Fruit fly (Drosophila melanogaster) Kc167 (cell line): Measurements from ENCODE around the gene tHMG1.

Experiments used
- Myc ChIP-seq: fragments of >200 bp; optimal IDR thresholded peaks from 2 replicates; lab custom pipeline; 2017; ENCODE audit warnings: missing external identifiers
- Sin3A ChIP-seq: fragments of >200 bp; optimal IDR thresholded peaks from 2 replicates; lab custom pipeline; 2018; ENCODE audit warnings: missing external identifiers
- h ChIP-seq: fragments of >200 bp; optimal IDR thresholded peaks from 3 replicates; lab custom pipeline; 2018; ENCODE audit warnings: missing external identifiers
- insv ChIP-seq: fragments of >200 bp; optimal IDR thresholded peaks from 3 replicates; lab custom pipeline; 2018; ENCODE audit warnings: missing external identifiers
- psq ChIP-seq: fragments of >200 bp; optimal IDR thresholded peaks from 2 replicates; lab custom pipeline; 2017; ENCODE audit warnings: missing external identifiers
- ttk ChIP-seq: sonication (Bioruptor generic); optimal IDR thresholded peaks from 2 replicates; lab custom pipeline; 2017; ENCODE audit warnings: missing external identifiers

tHMG1 gene

DNA sequence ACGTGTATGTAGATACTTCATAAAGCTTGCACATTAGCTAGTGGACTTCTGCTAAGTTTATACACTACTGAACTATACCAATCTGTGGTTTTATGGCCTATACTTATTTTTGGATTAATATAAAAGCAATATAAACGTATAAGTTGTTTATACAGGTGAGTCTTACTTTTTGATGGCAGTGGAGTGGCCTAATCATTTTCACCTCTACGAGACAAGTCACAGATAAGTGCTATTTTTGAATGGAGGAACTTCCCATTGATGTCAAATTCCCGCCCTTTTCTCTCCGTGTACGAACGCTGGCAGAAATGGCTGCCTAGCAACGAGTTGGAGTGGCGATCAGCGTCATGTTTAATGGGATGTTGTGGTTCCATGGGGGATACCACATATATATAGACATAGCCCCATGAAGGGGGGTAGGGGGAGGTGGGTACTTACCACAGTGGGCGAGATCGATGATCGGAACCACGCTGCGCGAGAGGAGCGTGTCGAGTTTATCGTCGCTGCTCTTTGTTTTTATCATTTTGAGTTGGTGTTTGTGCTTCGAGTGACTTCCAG, 34.8 kb downstream of the tHMG1 start:
- TF ChIP-seq Sin3A (lab: Kevin White, UChicago) (no peak), insv (lab: Kevin White, UChicago) (no peak), ttk (no peak), h (lab: Kevin White, UChicago) (no peak), psq (lab: Kevin White, UChicago) (no peak), Myc (lab: Kevin White, UChicago) (no peak)

DNA sequence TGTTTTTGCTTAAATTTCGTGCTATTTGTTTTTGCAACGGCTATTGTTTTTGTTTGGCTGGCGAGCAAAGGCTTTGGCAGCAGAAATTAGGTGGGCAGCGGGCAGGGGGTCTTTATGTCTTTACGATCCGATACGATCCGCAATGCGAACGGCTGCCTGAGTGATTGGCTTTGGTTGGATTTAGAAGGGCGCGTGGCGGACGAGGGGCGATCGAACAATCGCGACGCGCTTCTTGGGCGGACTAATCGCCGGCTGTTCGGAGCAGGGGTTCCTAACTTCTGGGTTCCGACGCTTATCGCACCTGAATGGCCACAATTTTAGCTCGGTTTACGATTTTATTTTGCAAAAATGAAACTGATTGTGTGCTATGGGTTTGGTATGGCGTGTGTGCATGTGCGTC, 35.6 kb downstream of the tHMG1 start:
- no peak for TF ChIP-seq insv (lab: Kevin White, UChicago)
- no peak for TF ChIP-seq psq (lab: Kevin White, UChicago)
- no peak for TF ChIP-seq Sin3A (lab: Kevin White, UChicago)
- TF ChIP-seq h (lab: Kevin White, UChicago): no peak
- TF ChIP-seq ttk: no peak
- TF ChIP-seq Myc (lab: Kevin White, UChicago): no peak

DNA sequence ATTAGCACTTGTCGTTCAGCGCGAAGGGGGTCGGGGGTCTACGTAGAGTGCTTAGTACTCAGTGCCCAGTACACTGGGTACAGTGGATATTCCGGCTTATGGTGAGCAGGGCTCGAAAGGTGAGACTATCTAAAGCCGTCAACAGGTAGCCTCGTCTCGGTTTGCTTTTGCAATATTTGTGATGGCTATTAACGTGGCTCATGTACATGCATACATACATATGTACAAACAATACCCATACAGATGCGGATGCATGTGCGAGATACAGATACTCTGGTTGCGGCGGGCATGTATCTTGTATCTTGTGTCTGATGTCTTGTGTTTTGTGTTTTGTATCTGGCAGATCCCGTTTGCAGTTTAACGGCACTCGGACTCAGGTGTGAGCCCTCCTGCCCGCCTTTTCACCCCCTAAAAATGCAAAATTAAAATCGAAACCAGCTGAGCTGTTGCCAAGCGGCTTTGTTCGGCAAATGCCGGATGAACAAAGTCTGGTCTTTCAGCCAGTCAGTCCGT, 36.1 kb downstream of the tHMG1 start:
- no peak for TF ChIP-seq Sin3A (lab: Kevin White, UChicago)
- no peak for TF ChIP-seq h (lab: Kevin White, UChicago)
- TF ChIP-seq ttk: no peak
- TF ChIP-seq insv (lab: Kevin White, UChicago): no peak
- no peak for TF ChIP-seq psq (lab: Kevin White, UChicago)
- no peak for TF ChIP-seq Myc (lab: Kevin White, UChicago)

DNA sequence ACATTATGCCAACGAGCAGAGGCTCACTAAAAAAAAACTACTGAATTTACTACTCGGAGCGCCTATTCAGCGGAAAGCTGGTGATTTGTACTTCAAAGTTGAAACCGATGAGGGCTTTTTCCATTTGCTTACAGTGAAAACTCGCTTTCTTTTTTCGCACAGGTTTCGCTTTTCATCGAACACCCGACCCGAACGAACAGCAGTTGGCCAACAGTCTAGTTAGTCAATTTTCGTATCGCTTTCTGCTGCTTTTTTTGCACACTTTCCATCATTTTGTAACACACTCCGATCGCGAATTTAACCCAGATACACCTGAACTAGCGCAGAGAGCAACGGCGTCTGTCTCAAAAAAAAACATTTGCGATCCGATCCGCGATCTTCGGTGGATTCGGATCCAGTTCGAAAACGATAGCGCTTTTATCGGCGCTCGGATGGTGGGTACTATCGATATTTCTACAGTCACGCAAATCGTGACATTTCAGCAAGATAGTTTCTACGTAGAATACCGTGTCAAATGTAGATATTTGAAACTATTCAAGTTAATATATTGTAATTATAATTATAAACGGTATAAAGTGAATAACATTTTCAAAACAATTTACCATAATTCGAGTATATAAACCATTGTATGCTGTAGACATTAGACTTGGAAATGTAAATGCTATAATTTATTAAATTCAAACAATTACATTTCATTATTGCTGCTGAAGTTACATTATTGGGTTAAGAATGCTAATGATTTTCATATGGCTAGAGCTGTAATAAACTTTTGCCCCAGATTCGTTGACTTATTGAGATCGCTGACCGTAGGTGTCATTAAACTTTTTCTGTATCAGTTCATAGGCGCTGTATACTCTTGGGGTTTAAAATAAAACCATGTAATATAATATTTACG, 36.9 kb downstream of the tHMG1 start, which contains the start of gene CG5346:
CG5346 (minus strand) TSS at position 400 of the 895 bp plus-strand sequence.
- TF ChIP-seq insv (lab: Kevin White, UChicago) (no peak), psq (lab: Kevin White, UChicago) (no peak), ttk (no peak), Sin3A (lab: Kevin White, UChicago) (no peak), Myc (lab: Kevin White, UChicago) (no peak), h (lab: Kevin White, UChicago) (no peak)

DNA sequence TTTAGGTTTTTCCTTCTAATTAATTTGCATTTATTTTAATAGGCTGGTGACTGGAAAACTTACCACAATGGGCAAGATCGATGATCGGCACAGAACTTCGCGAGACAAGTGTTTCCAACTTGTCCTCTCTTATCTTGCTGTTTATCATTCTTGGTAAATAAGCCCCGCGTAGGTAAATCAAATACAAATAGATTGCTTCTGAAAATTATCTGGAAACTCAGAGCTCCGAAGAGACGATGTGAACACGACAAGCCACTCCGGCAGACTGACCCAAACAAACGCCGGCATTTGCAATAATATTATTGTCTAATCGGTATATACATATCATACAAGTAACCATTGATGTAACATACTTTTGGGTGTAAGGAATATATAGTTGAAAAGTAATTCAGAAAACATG, 38.7 kb downstream of the tHMG1 start, which contains the start of gene CG33099:
CG33099 (minus strand) TSS at position 268 of the 400 bp plus-strand sequence.
- no peak for TF ChIP-seq psq (lab: Kevin White, UChicago)

DNA sequence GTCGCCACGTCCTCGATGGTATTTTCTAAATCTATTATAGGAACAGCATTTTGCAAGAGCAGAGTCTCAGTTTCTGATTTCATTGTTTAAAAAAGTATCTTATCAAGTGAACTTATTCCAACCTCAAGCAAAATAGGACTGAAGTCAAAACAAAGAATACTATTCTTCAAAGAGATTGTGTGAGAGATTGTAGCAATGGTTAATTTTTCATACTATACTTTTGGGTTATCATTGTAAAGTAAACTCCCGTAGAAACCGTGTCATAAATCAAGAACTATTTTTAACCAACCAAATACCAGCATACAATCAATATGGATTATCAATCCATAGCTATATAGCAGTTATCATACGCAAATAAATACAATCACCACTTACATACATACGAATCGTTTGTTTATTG, 40.2 kb downstream of the tHMG1 start, which contains the start of gene CG33093:
CG33093 (minus strand) TSS at position 122 of the 400 bp plus-strand sequence.
- no peak for TF ChIP-seq Myc (lab: Kevin White, UChicago)
- TF ChIP-seq insv (lab: Kevin White, UChicago): no peak
- no peak for TF ChIP-seq ttk
- no peak for TF ChIP-seq h (lab: Kevin White, UChicago)
- TF ChIP-seq psq (lab: Kevin White, UChicago): no peak
- TF ChIP-seq Sin3A (lab: Kevin White, UChicago): no peak

DNA sequence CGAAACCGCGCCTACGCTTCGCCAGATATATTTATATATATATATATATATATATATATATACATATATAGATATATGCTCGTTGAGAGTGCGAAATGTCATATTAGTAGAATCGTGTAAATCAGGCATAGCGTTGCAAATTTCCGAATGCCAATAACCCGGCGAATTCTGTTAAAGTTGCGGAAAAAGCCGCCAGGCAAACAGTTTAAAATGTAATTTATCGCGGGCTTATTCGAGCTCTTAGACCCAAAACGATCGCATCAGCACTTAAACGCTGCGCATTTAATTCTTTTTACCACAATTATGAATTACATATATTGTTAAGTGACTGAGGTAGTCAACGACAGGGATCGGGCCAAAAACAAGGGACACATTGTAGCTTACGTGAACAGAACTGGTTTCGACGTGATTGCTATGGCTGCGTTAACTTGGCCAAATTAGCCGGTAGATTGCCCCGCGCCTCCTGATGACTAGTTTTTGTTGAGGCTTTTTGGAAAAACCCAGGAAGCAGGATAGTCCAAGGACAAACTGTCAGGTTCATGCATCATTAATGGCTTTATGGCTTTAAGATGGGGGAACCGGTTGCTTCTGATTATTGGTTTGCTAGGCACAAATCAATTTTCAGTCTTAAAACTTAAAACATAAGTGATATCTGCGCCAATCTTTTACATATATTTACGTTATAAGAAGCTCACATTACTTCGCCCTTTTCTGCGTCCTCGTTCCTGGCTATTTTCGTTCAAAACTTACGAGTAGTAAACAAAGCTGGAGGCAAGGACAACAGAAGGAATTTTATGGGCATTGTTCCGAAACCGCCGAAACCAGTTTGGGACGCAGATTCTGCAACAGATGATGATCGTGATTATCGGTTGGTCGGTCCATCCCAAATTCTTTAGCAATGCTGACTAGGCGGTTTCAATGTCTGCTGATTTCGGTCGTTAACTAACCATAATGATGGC, 42.6 kb downstream of the tHMG1 start:
- TF ChIP-seq psq (lab: Kevin White, UChicago): no peak
- no peak for TF ChIP-seq Myc (lab: Kevin White, UChicago)
- TF ChIP-seq h (lab: Kevin White, UChicago): no peak
- TF ChIP-seq insv (lab: Kevin White, UChicago): no peak
- TF ChIP-seq ttk: no peak
- TF ChIP-seq Sin3A (lab: Kevin White, UChicago): no peak

DNA sequence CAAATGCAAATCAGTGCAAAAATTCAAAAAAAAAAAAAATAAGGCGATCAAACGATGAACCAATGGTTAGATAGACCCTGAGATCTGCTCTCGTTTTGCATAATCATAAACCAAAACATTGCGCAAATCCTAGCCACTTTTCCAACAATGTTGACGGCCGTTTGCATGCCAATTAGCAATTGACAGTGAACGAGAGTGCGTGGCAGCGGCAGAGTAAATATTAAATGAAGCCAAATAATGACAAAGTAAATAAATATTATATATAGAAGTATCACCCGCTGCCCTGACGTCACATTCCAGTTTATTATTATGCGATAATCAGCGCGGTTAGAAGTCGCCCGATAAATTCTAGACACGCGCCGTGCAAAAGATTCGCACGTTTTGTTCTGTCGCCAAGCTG, 44.3 kb downstream of the tHMG1 start:
- TF ChIP-seq ttk: no peak
- TF ChIP-seq Myc (lab: Kevin White, UChicago): no peak
- no peak for TF ChIP-seq h (lab: Kevin White, UChicago)
- no peak for TF ChIP-seq psq (lab: Kevin White, UChicago)
- no peak for TF ChIP-seq Sin3A (lab: Kevin White, UChicago)
- TF ChIP-seq insv (lab: Kevin White, UChicago): no peak

DNA sequence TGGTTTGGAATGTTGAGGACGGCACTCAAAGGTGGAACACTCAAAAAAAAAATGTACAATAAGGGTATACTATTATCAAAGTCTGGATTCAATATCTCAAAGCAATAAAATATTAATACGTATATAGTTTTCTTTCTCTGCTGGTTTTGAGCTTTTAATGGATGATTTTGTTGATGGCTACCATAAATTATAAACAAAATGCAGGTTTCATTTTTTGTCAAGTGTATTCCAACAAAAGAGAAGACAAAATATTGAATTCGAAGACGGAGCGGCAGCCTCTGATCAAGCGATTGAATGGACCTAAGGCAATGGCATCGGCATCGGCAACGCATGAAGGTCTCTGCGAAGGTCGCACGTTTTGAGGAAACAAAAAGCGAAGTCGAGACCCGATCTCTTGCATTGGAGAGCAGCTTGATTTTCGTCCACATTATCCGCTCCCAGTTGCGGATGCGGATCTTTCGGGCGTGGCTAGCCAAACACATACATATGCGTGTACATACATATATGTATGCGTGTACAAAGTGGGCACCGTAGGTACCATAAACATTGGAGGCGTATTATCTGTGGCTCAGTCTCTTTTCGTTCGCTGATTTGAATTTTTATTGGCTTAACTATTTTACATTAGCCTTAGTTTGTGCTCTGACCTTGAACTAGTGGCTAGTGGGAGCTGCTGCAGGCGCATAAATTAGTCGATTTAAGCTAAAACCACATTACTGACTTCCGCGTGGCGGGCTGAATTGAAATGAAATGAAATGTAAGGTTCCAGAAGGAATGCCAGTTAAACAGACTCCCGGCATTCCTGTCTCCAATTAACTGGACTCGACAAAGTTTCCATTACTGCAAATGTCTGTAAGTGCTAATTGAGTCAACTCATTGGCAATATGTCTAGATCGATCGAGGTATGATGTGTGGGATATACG, 45.1 kb downstream of the tHMG1 start:
- no peak for TF ChIP-seq Myc (lab: Kevin White, UChicago)
- no peak for TF ChIP-seq Sin3A (lab: Kevin White, UChicago)
- TF ChIP-seq insv (lab: Kevin White, UChicago): no peak
- no peak for TF ChIP-seq ttk
- no peak for TF ChIP-seq psq (lab: Kevin White, UChicago)
- no peak for TF ChIP-seq h (lab: Kevin White, UChicago)

DNA sequence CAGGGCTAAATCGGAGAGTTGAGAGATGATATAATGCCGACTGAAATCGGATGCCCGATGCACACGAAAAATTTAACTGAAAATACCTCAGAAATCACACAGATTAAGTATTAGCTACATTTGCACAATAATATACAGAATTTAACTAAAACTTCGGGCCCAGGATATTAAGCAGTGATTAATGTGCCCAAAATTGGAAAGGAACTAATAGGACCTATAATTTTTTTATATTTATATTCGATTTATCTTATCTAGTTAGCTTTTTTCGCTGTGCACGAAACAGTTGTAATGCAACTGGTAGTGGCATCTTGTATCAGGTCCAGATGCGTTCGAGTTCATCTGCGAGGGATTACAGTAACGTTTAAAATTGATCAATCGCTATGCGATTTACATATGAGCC, 47.2 kb downstream of the tHMG1 start:
- TF ChIP-seq psq (lab: Kevin White, UChicago) (no peak), ttk (no peak), insv (lab: Kevin White, UChicago) (no peak), Sin3A (lab: Kevin White, UChicago) (no peak), Myc (lab: Kevin White, UChicago) (no peak), h (lab: Kevin White, UChicago) (no peak)
